Worm (Caenorhabditis elegans) whole organism, early embryonic: ENCODE data around the gene kreg-1.

Source experiments
- B0310.2 ChIP-seq: sonication (generic microtip); optimal IDR thresholded peaks from 2 replicates; lab custom pipeline; 2016; ENCODE audit warnings: mild to moderate bottlenecking, missing genetic modification characterization, missing compliant biosample characterization
- F13C5.2 ChIP-seq: sonication (generic microtip); optimal IDR thresholded peaks from 2 replicates; lab custom pipeline; 2017; ENCODE audit warnings: mild to moderate bottlenecking, missing genetic modification characterization, inconsistent platforms, missing compliant biosample characterization
- aly-1 ChIP-seq: sonication (generic microtip); optimal IDR thresholded peaks from 2 replicates; lab custom pipeline; 2016; ENCODE audit warnings: missing genetic modification characterization, missing compliant biosample characterization
- ama-1 ChIP-seq: fragments of 150-350 bp; optimal IDR thresholded peaks from 2 replicates; lab custom pipeline; 2014
- ceh-13 ChIP-seq: fragments of 200-800 bp; sonication (Bioruptor generic); optimal IDR thresholded peaks from 2 replicates; lab custom pipeline; 2018; ENCODE audit warnings: mild to moderate bottlenecking, missing genetic modification characterization, missing compliant biosample characterization
- ceh-36 ChIP-seq: sonication (generic microtip); optimal IDR thresholded peaks from 2 replicates; lab custom pipeline; 2016; ENCODE audit warnings: missing genetic modification characterization, inconsistent platforms, missing compliant biosample characterization
- ets-7 ChIP-seq: sonication (generic microtip); optimal IDR thresholded peaks from 2 replicates; lab custom pipeline; 2016; ENCODE audit warnings: missing genotype, missing genetic modification characterization, missing compliant biosample characterization
- flt-1 ChIP-seq: fragments of 200-800 bp; sonication (Bioruptor generic); IDR thresholded peaks from 2 replicates; pipeline ENCODE4 v1.3.6; 2022; ENCODE audit warnings: missing genetic modification characterization, missing compliant biosample characterization
- hmbx-1 ChIP-seq: sonication (generic microtip); optimal IDR thresholded peaks from 2 replicates; lab custom pipeline; 2016; ENCODE audit warnings: mild to moderate bottlenecking, missing genetic modification characterization, missing compliant biosample characterization
- hmg-4 ChIP-seq: fragments of 200-800 bp; sonication (Bioruptor generic); optimal IDR thresholded peaks from 2 replicates; lab custom pipeline; 2018; ENCODE audit warnings: mild to moderate bottlenecking, missing genetic modification characterization, missing compliant biosample characterization
- hnd-1 ChIP-seq: sonication (generic microtip); optimal IDR thresholded peaks from 2 replicates; lab custom pipeline; 2016; ENCODE audit warnings: missing genetic modification characterization, missing compliant biosample characterization
- pes-1 ChIP-seq: fragments of 200-800 bp; sonication (Bioruptor generic); IDR thresholded peaks from 2 replicates; pipeline ENCODE4 v1.3.6; 2022; ENCODE audit warnings: missing genetic modification reagents, missing genetic modification characterization, missing compliant biosample characterization
- scrt-1 ChIP-seq: fragments of 200-800 bp; sonication (Bioruptor generic); IDR thresholded peaks from 2 replicates; pipeline ENCODE4 v1.3.6; 2022; ENCODE audit warnings: missing genetic modification characterization, missing compliant biosample characterization
- sea-1 ChIP-seq: fragments of 200-800 bp; sonication (Bioruptor generic); conservative IDR thresholded peaks from 2 replicates; pipeline ENCODE4 v1.3.6; 2022; ENCODE audit warnings: missing genetic modification characterization, missing compliant biosample characterization
- tbx-11 ChIP-seq: fragments of 200-800 bp; sonication (Bioruptor generic); IDR thresholded peaks from 2 replicates; pipeline ENCODE4 v1.3.6; 2022; ENCODE audit warnings: missing genetic modification characterization, missing compliant biosample characterization
- tbx-37 ChIP-seq: fragments of 200-800 bp; sonication (Bioruptor generic); conservative IDR thresholded peaks from 2 replicates; pipeline ENCODE4 v1.3.6; 2022; ENCODE audit warnings: missing genetic modification reagents, missing genetic modification characterization, missing compliant biosample characterization
- tra-4 ChIP-seq: sonication (generic microtip); optimal IDR thresholded peaks from 2 replicates; lab custom pipeline; 2017; ENCODE audit warnings: missing genetic modification characterization, missing compliant biosample characterization

Gene kreg-1

ce11 chrX:8711141-8711645 is 1.6 kb downstream of the kreg-1 start, which contains the start of gene F53A9.1:
F53A9.1 (plus strand) TSS chrX:8711595.
- TF ChIP-seq aly-1 (no peak), hmbx-1 (tag; lab: Kevin White, UChicago) (no peak), pes-1 (no peak), scrt-1 (no peak), hnd-1 (tag; lab: Kevin White, UChicago) (no peak), flt-1 (GFP tag; lab: Robert Waterston, UW) (no peak), ama-1 (lab: Kevin White, UChicago) (no peak), ceh-13 (GFP tag; lab: Kevin White, UChicago) (no peak), hmg-4 (GFP tag; lab: Kevin White, UChicago) (no peak), ceh-36 (tag; lab: Kevin White, UChicago) (no peak), F13C5.2 (no peak), ets-7 (tag; lab: Kevin White, UChicago) (no peak), tbx-37 (GFP tag; lab: Robert Waterston, UW) (no peak), tbx-11 (GFP tag; lab: Robert Waterston, UW) (no peak), tra-4 (tag; lab: Kevin White, UChicago) (no peak)

ce11 chrX:8712662-8713061 is 3.1 kb downstream of the kreg-1 start:
- TF ChIP-seq hmg-4 (GFP tag; lab: Kevin White, UChicago) (no peak), flt-1 (GFP tag; lab: Robert Waterston, UW) (no peak), hmbx-1 (tag; lab: Kevin White, UChicago) (no peak), B0310.2 (tag; lab: Kevin White, UChicago) (no peak), tbx-11 (GFP tag; lab: Robert Waterston, UW) (no peak), aly-1 (no peak), tra-4 (tag; lab: Kevin White, UChicago) (no peak), ceh-13 (GFP tag; lab: Kevin White, UChicago) (no peak), tbx-37 (GFP tag; lab: Robert Waterston, UW) (no peak)

- TF ChIP-seq tbx-11 (GFP tag; lab: Robert Waterston, UW) (no peak), ama-1 (lab: Kevin White, UChicago) (no peak), ceh-36 (tag; lab: Kevin White, UChicago) (no peak), hmbx-1 (tag; lab: Kevin White, UChicago) (no peak), ceh-13 (GFP tag; lab: Kevin White, UChicago) (no peak), scrt-1 (no peak), tra-4 (tag; lab: Kevin White, UChicago) (no peak), B0310.2 (tag; lab: Kevin White, UChicago) (no peak), sea-1 (GFP tag; lab: Robert Waterston, UW) (no peak), hnd-1 (tag; lab: Kevin White, UChicago) (no peak)
Measured at ce11 chrX:8713754-8714295, 4.3 kb downstream of the kreg-1 start, which contains the start of gene F53A9.6. F53A9.6 (minus strand) TSS chrX:8713804.

ce11 chrX:8714845-8715244 is 5.3 kb downstream of the kreg-1 start:
- TF ChIP-seq sea-1 (GFP tag; lab: Robert Waterston, UW) (no peak), B0310.2 (tag; lab: Kevin White, UChicago) (no peak), tbx-11 (GFP tag; lab: Robert Waterston, UW) (no peak), scrt-1 (no peak), ceh-13 (GFP tag; lab: Kevin White, UChicago) (no peak), hmbx-1 (tag; lab: Kevin White, UChicago) (no peak), aly-1 (no peak), hmg-4 (GFP tag; lab: Kevin White, UChicago) (no peak), ets-7 (tag; lab: Kevin White, UChicago) (no peak), pes-1 (no peak), flt-1 (GFP tag; lab: Robert Waterston, UW) (no peak)

- TF ChIP-seq B0310.2 (tag; lab: Kevin White, UChicago) (no peak), pes-1 (no peak), hnd-1 (tag; lab: Kevin White, UChicago) (no peak), aly-1 (no peak), sea-1 (GFP tag; lab: Robert Waterston, UW) (no peak), tbx-11 (GFP tag; lab: Robert Waterston, UW) (no peak), hmbx-1 (tag; lab: Kevin White, UChicago) (no peak), ceh-36 (tag; lab: Kevin White, UChicago) (no peak), ets-7 (tag; lab: Kevin White, UChicago) (no peak), F13C5.2 (no peak)
Measured at ce11 chrX:8716822-8717221, 7.3 kb downstream of the kreg-1 start, which contains the start of gene F53A9.7. F53A9.7 (minus strand) TSS chrX:8716922.

ce11 chrX:8718153-8718552 is 8.6 kb downstream of the kreg-1 start:
- no peak for TF ChIP-seq hmbx-1 (tag; lab: Kevin White, UChicago)
- no peak for TF ChIP-seq flt-1 (GFP tag; lab: Robert Waterston, UW)
- TF ChIP-seq hnd-1 (tag; lab: Kevin White, UChicago) = no peak
- no peak for TF ChIP-seq F13C5.2

- no peak for TF ChIP-seq ceh-36 (tag; lab: Kevin White, UChicago)
- no peak for TF ChIP-seq flt-1 (GFP tag; lab: Robert Waterston, UW)
- TF ChIP-seq tbx-37 (GFP tag; lab: Robert Waterston, UW) = no peak
- no peak for TF ChIP-seq hmg-4 (GFP tag; lab: Kevin White, UChicago)
- no peak for TF ChIP-seq F13C5.2
- no peak for TF ChIP-seq tra-4 (tag; lab: Kevin White, UChicago)
- no peak for TF ChIP-seq hnd-1 (tag; lab: Kevin White, UChicago)
- TF ChIP-seq B0310.2 (tag; lab: Kevin White, UChicago) = no peak
- TF ChIP-seq tbx-11 (GFP tag; lab: Robert Waterston, UW) = no peak
- TF ChIP-seq ceh-13 (GFP tag; lab: Kevin White, UChicago) = no peak
- no peak for TF ChIP-seq sea-1 (GFP tag; lab: Robert Waterston, UW)
- TF ChIP-seq ama-1 (lab: Kevin White, UChicago) = no peak
- TF ChIP-seq scrt-1 = no peak
- no peak for TF ChIP-seq ets-7 (tag; lab: Kevin White, UChicago)
- TF ChIP-seq aly-1 = no peak
Measured at ce11 chrX:8718856-8719255, 9.3 kb downstream of the kreg-1 start, which contains the start of gene F53A9.8. F53A9.8 (minus strand) TSS chrX:8718904.
